Worm (Caenorhabditis elegans): ENCODE results near the gene ZK637.4.

The ZK637.4 gene

DNA sequence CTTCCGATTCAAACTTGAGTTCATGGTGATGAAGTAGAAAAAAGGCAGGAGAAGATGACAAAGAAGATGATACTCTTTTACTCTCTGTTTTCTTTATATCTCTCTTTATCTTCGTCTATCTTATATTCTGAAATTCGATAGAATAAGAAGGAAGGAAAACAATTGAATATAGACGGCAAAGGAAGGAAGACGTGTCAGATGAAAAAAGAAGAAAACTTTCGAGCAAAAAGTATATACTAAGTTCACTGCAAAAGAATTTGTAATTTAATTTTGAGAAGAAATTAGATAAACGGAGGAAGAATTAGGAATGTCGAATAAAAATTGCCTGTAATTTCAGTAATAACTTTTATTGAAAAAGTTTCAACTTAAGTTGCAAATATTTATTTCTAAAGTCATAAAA is 16.6 kb upstream of the ZK637.4 start, which contains the start of gene K01F9.2:
TSS of gene K01F9.2 (minus strand) at position 127 of the 400 bp plus-strand sequence.
- TF ChIP-seq F13H6.1 (tag; optimal IDR thresholded peaks at IDR 0.05) (no peak), lsy-2 (tag; optimal IDR thresholded peaks at IDR 0.05) (peak in 1 of 2 experiments; percentile 22)

ce11 chrIII:8878960-8879359 is 14.6 kb upstream of the ZK637.4 start:
- TF ChIP-seq fos-1 (tag; optimal IDR thresholded peaks at IDR 0.05) = peak; percentile 84
- peak; percentile 5 for TF ChIP-seq sma-9 (GFP tag; optimal IDR thresholded peaks at IDR 0.05)
- no peak for TF ChIP-seq sma-9 (tag; optimal IDR thresholded peaks at IDR 0.05)
- TF ChIP-seq zag-1 (tag; optimal IDR thresholded peaks at IDR 0.05) = no peak
- peak; percentile 72 for TF ChIP-seq unc-55 (GFP tag; optimal IDR thresholded peaks at IDR 0.05)

DNA sequence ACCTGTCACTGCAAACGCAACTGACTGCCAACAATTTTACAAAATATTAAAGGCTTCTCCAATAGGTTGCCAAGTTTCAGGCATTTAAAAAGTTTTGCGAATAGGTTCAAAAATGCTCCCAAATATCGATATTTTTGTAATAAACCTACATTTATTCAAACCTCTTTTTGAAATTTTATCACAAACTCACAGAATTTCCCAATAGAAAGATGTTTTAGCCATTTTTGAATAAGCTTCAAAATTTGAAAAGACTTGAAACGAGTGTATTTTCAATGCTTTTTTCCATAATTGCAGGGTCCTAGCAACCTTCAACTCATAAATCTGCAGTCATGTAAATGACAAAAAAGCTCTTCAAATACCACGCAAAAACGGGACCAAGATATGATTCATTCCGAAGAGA is 11.2 kb upstream of the ZK637.4 start:
- TF ChIP-seq egl-27 (tag; optimal IDR thresholded peaks at IDR 0.05) = no peak
- no peak for TF ChIP-seq ceh-82 (tag; optimal IDR thresholded peaks at IDR 0.05)
- no peak for TF ChIP-seq nhr-6 (tag; optimal IDR thresholded peaks at IDR 0.05)

ce11 chrIII:8885150-8885549 is 8.4 kb upstream of the ZK637.4 start, which contains the start of gene svop-1:
TSS of gene svop-1 (minus strand) at chrIII:8885488.
- TF ChIP-seq sma-9 (GFP tag; optimal IDR thresholded peaks at IDR 0.05) = no peak
- TF ChIP-seq sma-9 (tag; optimal IDR thresholded peaks at IDR 0.05) = no peak
- no peak for TF ChIP-seq C34F6.9 (tag; optimal IDR thresholded peaks at IDR 0.05)
- TF ChIP-seq unc-62 (GFP tag; optimal IDR thresholded peaks at IDR 0.05) = no peak

ce11 chrIII:8886309-8886708 is 7.3 kb upstream of the ZK637.4 start:
- TF ChIP-seq alr-1 (tag; optimal IDR thresholded peaks at IDR 0.05) (no peak), peb-1 (tag; optimal IDR thresholded peaks at IDR 0.05) (no peak), ceh-16 (tag; optimal IDR thresholded peaks at IDR 0.05) (no peak), gmeb-1 (tag; optimal IDR thresholded peaks at IDR 0.05) (no peak), aly-2 (tag; optimal IDR thresholded peaks at IDR 0.05) (no peak), lsy-2 (tag; optimal IDR thresholded peaks at IDR 0.05) (peak in 1 of 2 experiments; percentile 57), sma-3 (GFP tag; optimal IDR thresholded peaks at IDR 0.05) (no peak), lin-39 (tag; optimal IDR thresholded peaks at IDR 0.05) (no peak), elt-3 (tag; optimal IDR thresholded peaks at IDR 0.05) (no peak), nhr-10 (tag; optimal IDR thresholded peaks at IDR 0.05) (no peak), mdl-1 (tag; optimal IDR thresholded peaks at IDR 0.05) (no peak), nhr-21 (tag; optimal IDR thresholded peaks at IDR 0.05) (no peak), crh-2 (tag; optimal IDR thresholded peaks at IDR 0.05) (peak; percentile 34), nhr-11 (tag; optimal IDR thresholded peaks at IDR 0.05) (no peak), lin-11 (tag; optimal IDR thresholded peaks at IDR 0.05) (no peak), mab-5 (tag; optimal IDR thresholded peaks at IDR 0.05) (no peak), blmp-1 (tag; optimal IDR thresholded peaks at IDR 0.05; ENCODE audit: insufficient read depth) (no peak), unc-55 (GFP tag; optimal IDR thresholded peaks at IDR 0.05) (peak; percentile 64), nhr-23 (tag; optimal IDR thresholded peaks at IDR 0.05) (no peak), ztf-4 (tag; optimal IDR thresholded peaks at IDR 0.05) (no peak), skn-1 (tag; optimal IDR thresholded peaks at IDR 0.05) (no peak), lin-13 (GFP tag; optimal IDR thresholded peaks at IDR 0.05) (no peak), unc-62 (GFP tag; optimal IDR thresholded peaks at IDR 0.05) (no peak), zag-1 (tag; optimal IDR thresholded peaks at IDR 0.05) (peak; percentile 27), fos-1 (tag; optimal IDR thresholded peaks at IDR 0.05) (no peak), nhr-77 (tag; optimal IDR thresholded peaks at IDR 0.05) (no peak), nhr-12 (tag; optimal IDR thresholded peaks at IDR 0.05) (no peak), sem-4 (tag; optimal IDR thresholded peaks at IDR 0.05) (no peak), egl-27 (tag; optimal IDR thresholded peaks at IDR 0.05) (peak; percentile 35), snpc-4 (tag; optimal IDR thresholded peaks at IDR 0.05) (no peak), ceh-82 (tag; optimal IDR thresholded peaks at IDR 0.05) (no peak), Y55F3AM.14 (GFP tag; optimal IDR thresholded peaks at IDR 0.05) (no peak), nhr-25 (tag; optimal IDR thresholded peaks at IDR 0.05) (no peak), elt-1 (tag; optimal IDR thresholded peaks at IDR 0.05) (no peak), ztf-1 (GFP tag; conservative IDR thresholded peaks at IDR 0.05) (no peak), F13H6.1 (tag; optimal IDR thresholded peaks at IDR 0.05) (peak; percentile 22), ZK546.5 (tag; optimal IDR thresholded peaks at IDR 0.05) (no peak), nhr-129 (tag; optimal IDR thresholded peaks at IDR 0.05) (peak; percentile 43), unc-39 (tag; optimal IDR thresholded peaks at IDR 0.05) (no peak), mbf-1 (tag; optimal IDR thresholded peaks at IDR 0.05) (no peak), R02D3.7 (tag; optimal IDR thresholded peaks at IDR 0.05) (no peak), ama-1 (optimal IDR thresholded peaks at IDR 0.05) (no peak), nhr-237 (tag; optimal IDR thresholded peaks at IDR 0.05) (no peak)
